ENCODE assay signal across 3 worm cellular contexts in the genomic region with DNA sequence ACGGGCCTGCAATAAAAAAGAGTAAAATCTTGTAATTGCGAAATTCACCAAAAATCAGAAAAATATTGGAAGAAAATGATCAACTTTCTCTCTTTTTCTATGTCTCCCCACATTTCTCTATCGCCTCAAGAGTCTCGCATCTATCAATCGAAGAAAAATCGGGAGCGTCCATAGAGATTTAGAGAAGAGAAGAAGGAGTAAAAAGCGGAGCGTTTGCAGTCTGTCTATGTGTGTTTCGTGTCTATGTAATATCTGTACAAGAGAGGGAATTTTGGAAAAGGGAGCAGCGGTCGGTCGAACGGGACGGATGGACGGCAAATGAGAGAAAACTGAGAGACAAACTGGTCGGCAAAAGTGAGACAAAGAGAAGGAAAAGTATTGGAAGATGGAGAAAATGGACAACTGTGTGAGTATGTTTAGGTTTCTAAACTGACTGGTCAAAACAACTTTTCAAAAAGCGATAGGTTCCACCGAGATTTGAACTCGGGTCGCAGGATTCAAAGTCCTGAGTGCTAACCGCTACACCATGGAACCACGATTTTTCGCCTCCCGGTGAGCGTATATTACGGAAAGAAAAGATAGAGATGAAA.
A peak's percentile ranks its signal among the peaks of the same experiment; 100 is the strongest.
TF ChIP-seq lines count a peak whose summit lies in the region.

No protein-coding gene starts in this region.

TF ChIP-seq in whole organism, L2 larva, 48 proteins besides CTCF, POLR2A, EP300 and RAD21 (continued from another document):
- TF ChIP-seq sma-9 (GFP tag; optimal IDR thresholded peaks at IDR 0.05; lab: Kevin White, UChicago), result no peak
- TF ChIP-seq sma-9 (tag; optimal IDR thresholded peaks at IDR 0.05; lab: Kevin White, UChicago), result no peak
- TF ChIP-seq nhr-6 (tag; optimal IDR thresholded peaks at IDR 0.05; lab: Kevin White, UChicago), result no peak
- no peak for TF ChIP-seq nhr-12 (tag; optimal IDR thresholded peaks at IDR 0.05; lab: Kevin White, UChicago)
- no peak for TF ChIP-seq unc-62 (GFP tag; optimal IDR thresholded peaks at IDR 0.05; lab: Kevin White, UChicago)
- peak; percentile 42 for TF ChIP-seq C34F6.9 (tag; optimal IDR thresholded peaks at IDR 0.05; lab: Kevin White, UChicago)
- no peak for TF ChIP-seq sem-4 (tag; optimal IDR thresholded peaks at IDR 0.05; lab: Kevin White, UChicago)
- no peak for TF ChIP-seq lin-39 (tag; optimal IDR thresholded peaks at IDR 0.05; lab: Kevin White, UChicago)
- no peak for TF ChIP-seq nhr-77 (tag; optimal IDR thresholded peaks at IDR 0.05; lab: Kevin White, UChicago)
- no peak for TF ChIP-seq dmd-4 (tag; optimal IDR thresholded peaks at IDR 0.05; lab: Kevin White, UChicago)

TF ChIP-seq in whole organism, L4 larva, 104 proteins besides CTCF, POLR2A, EP300 and RAD21 (continued from another document and continues in another):
- TF ChIP-seq lin-1 (GFP tag; IDR thresholded peaks at IDR 0.05; lab: Robert Waterston, UW) (no peak), ces-1 (GFP tag; optimal IDR thresholded peaks at IDR 0.05; lab: Kevin White, UChicago) (no peak), duxl-1 (tag; optimal IDR thresholded peaks at IDR 0.05; lab: Kevin White, UChicago; ENCODE audit: poor library complexity) (peak; percentile 29), zip-11 (GFP tag; IDR thresholded peaks at IDR 0.05; lab: Robert Waterston, UW) (no peak), mes-2 (tag; optimal IDR thresholded peaks at IDR 0.05; lab: Kevin White, UChicago; ENCODE audit: poor library complexity, severe bottlenecking) (peak; percentile 35), unc-39 (tag; optimal IDR thresholded peaks at IDR 0.05; lab: Kevin White, UChicago) (no peak), zfp-3 (GFP tag; conservative IDR thresholded peaks at IDR 0.05; lab: Robert Waterston, UW) (no peak), snpc-1.2 (GFP tag; IDR thresholded peaks at IDR 0.05; lab: Robert Waterston, UW) (no peak; the same call in 1 of the 2 replicates), ztf-7 (tag; optimal IDR thresholded peaks at IDR 0.05; lab: Kevin White, UChicago) (no peak), nhr-42 (GFP tag; IDR thresholded peaks at IDR 0.05; lab: Robert Waterston, UW) (no peak), rbr-2 (tag; optimal IDR thresholded peaks at IDR 0.05; lab: Kevin White, UChicago) (peak; percentile 29), mep-1 (tag; optimal IDR thresholded peaks at IDR 0.05; lab: Kevin White, UChicago) (peak; percentile 54), lsy-2 (tag; optimal IDR thresholded peaks at IDR 0.05; lab: Kevin White, UChicago) (no peak), mxl-3 (GFP tag; optimal IDR thresholded peaks at IDR 0.05; lab: Kevin White, UChicago) (peak; percentile 4), sdz-12 (GFP tag; optimal IDR thresholded peaks at IDR 0.05; lab: Kevin White, UChicago) (no peak), nhr-25 (tag; optimal IDR thresholded peaks at IDR 0.05; lab: Kevin White, UChicago; ENCODE audit: borderline replicate concordance, insufficient read depth) (no peak), fkh-10 (GFP tag; optimal IDR thresholded peaks at IDR 0.05; lab: Kevin White, UChicago) (no peak), zfp-2 (tag; optimal IDR thresholded peaks at IDR 0.05; lab: Kevin White, UChicago) (no peak), nhr-48 (tag; optimal IDR thresholded peaks at IDR 0.05; lab: Kevin White, UChicago) (peak; percentile 72), daf-19 (GFP tag; conservative IDR thresholded peaks at IDR 0.05; lab: Robert Waterston, UW) (no peak), aly-2 (tag; optimal IDR thresholded peaks at IDR 0.05; lab: Kevin White, UChicago) (no peak), nhr-237 (tag; optimal IDR thresholded peaks at IDR 0.05; lab: Kevin White, UChicago) (no peak), spr-1 (tag; optimal IDR thresholded peaks at IDR 0.05; lab: Kevin White, UChicago) (peak; percentile 69), nhr-6 (tag; optimal IDR thresholded peaks at IDR 0.05; lab: Kevin White, UChicago) (no peak), pqm-1 (tag; optimal IDR thresholded peaks at IDR 0.05; lab: Kevin White, UChicago) (peak; percentile 17), nhr-77 (tag; optimal IDR thresholded peaks at IDR 0.05; lab: Kevin White, UChicago) (peak; percentile 60), dpl-1 (GFP tag; optimal IDR thresholded peaks at IDR 0.05; lab: Kevin White, UChicago) (no peak), nhr-76 (tag; optimal IDR thresholded peaks at IDR 0.05; lab: Kevin White, UChicago) (no peak), dve-1 (tag; optimal IDR thresholded peaks at IDR 0.05; lab: Kevin White, UChicago; ENCODE audit: insufficient read depth) (peak; percentile 55), fos-1 (tag; optimal IDR thresholded peaks at IDR 0.05; lab: Kevin White, UChicago) (no peak), aha-1 (tag; lab: Kevin White, UChicago) (peak; percentile 27), lir-3 (tag; optimal IDR thresholded peaks at IDR 0.05; lab: Kevin White, UChicago) (no peak), daf-12 (tag; optimal IDR thresholded peaks at IDR 0.05; lab: Kevin White, UChicago) (no peak), D1046.2 (GFP tag; IDR thresholded peaks at IDR 0.05; lab: Robert Waterston, UW) (0 out of 2 replicates have a peak, but pooled peaks have one; percentile 47), zip-2 (tag; optimal IDR thresholded peaks at IDR 0.05; lab: Kevin White, UChicago) (no peak), tra-1 (GFP tag; IDR thresholded peaks at IDR 0.05; lab: Robert Waterston, UW) (0 out of 2 replicates have a peak, but pooled peaks have one; percentile 25), R02D3.7 (tag; optimal IDR thresholded peaks at IDR 0.05; lab: Kevin White, UChicago) (no peak), lin-13 (GFP tag; optimal IDR thresholded peaks at IDR 0.05; lab: Kevin White, UChicago) (peak; percentile 28), ZK337.2 (GFP tag; IDR thresholded peaks at IDR 0.05; lab: Robert Waterston, UW) (no peak), zag-1 (tag; optimal IDR thresholded peaks at IDR 0.05; lab: Kevin White, UChicago) (no peak), lim-7 (GFP tag; IDR thresholded peaks at IDR 0.05; lab: Robert Waterston, UW) (peak; percentile 59; the same call in 1 of the 2 replicates), nhr-111 (GFP tag; optimal IDR thresholded peaks at IDR 0.05; lab: Kevin White, UChicago) (no peak), ceh-82 (tag; optimal IDR thresholded peaks at IDR 0.05; lab: Kevin White, UChicago) (no peak), egl-43 (GFP tag; IDR thresholded peaks at IDR 0.05; lab: Robert Waterston, UW) (peak; percentile 58; the same call in 1 of the 2 replicates), F26F4.8 (GFP tag; conservative IDR thresholded peaks at IDR 0.05; lab: Robert Waterston, UW) (no peak), nhr-10 (tag; optimal IDR thresholded peaks at IDR 0.05; lab: Kevin White, UChicago) (no peak), mxl-2 (GFP tag; conservative IDR thresholded peaks at IDR 0.05; lab: Robert Waterston, UW) (no peak), madf-5 (GFP tag; IDR thresholded peaks at IDR 0.05; lab: Robert Waterston, UW) (no peak), F10B5.3 (tag; optimal IDR thresholded peaks at IDR 0.05; lab: Kevin White, UChicago) (no peak), hif-1 (tag; optimal IDR thresholded peaks at IDR 0.05; lab: Kevin White, UChicago) (no peak), attf-4 (tag; optimal IDR thresholded peaks at IDR 0.05; lab: Kevin White, UChicago) (no peak), ZK546.5 (tag; optimal IDR thresholded peaks at IDR 0.05; lab: Kevin White, UChicago) (no peak), ctbp-1 (GFP tag; IDR thresholded peaks at IDR 0.05; lab: Robert Waterston, UW) (no peak), vab-7 (GFP tag; IDR thresholded peaks at IDR 0.05; lab: Robert Waterston, UW) (0 out of 2 replicates have a peak, but pooled peaks have one; percentile 37), dmd-6 (GFP tag; IDR thresholded peaks at IDR 0.05; lab: Robert Waterston, UW) (0 out of 2 replicates have a peak, but pooled peaks have one; percentile 37), nhr-28 (tag; optimal IDR thresholded peaks at IDR 0.05; lab: Kevin White, UChicago) (peak; percentile 83), lin-15B (tag; optimal IDR thresholded peaks at IDR 0.05; lab: Kevin White, UChicago) (no peak), php-3 (GFP tag; IDR thresholded peaks at IDR 0.05; lab: Robert Waterston, UW) (no peak)

TF ChIP-seq in whole organism, late embryonic, 69 proteins besides CTCF, POLR2A, EP300 and RAD21 (continued from another document):
- TF ChIP-seq pag-3 (tag; optimal IDR thresholded peaks at IDR 0.05; lab: Kevin White, UChicago; ENCODE audit: borderline replicate concordance), result no peak
- TF ChIP-seq hlh-30 (tag; optimal IDR thresholded peaks at IDR 0.05; lab: Kevin White, UChicago; ENCODE audit: insufficient read depth), result no peak
- TF ChIP-seq mec-3 (tag; optimal IDR thresholded peaks at IDR 0.05; lab: Kevin White, UChicago; ENCODE audit: borderline replicate concordance), result no peak
- peak; percentile 22 for TF ChIP-seq ceh-18 (tag; optimal IDR thresholded peaks at IDR 0.05; lab: Kevin White, UChicago)
- TF ChIP-seq ets-4 (tag; optimal IDR thresholded peaks at IDR 0.05; lab: Kevin White, UChicago), result no peak
- no peak for TF ChIP-seq nfya-1 (tag; optimal IDR thresholded peaks at IDR 0.05; lab: Kevin White, UChicago)
- TF ChIP-seq ceh-31 (tag; optimal IDR thresholded peaks at IDR 0.05; lab: Kevin White, UChicago), result peak; percentile 1
- TF ChIP-seq eyg-1 (tag; optimal IDR thresholded peaks at IDR 0.05; lab: Kevin White, UChicago), result no peak
- TF ChIP-seq pha-4 (tag; optimal IDR thresholded peaks at IDR 0.05; lab: Kevin White, UChicago), result no peak
- no peak for TF ChIP-seq K09A11.1 (tag; optimal IDR thresholded peaks at IDR 0.05; lab: Kevin White, UChicago; ENCODE audit: insufficient read depth)
- TF ChIP-seq pha-2 (tag; optimal IDR thresholded peaks at IDR 0.05; lab: Kevin White, UChicago), result no peak
